Worm (Caenorhabditis elegans): Measurements from ENCODE around the gene K09H11.11.

DNA sequence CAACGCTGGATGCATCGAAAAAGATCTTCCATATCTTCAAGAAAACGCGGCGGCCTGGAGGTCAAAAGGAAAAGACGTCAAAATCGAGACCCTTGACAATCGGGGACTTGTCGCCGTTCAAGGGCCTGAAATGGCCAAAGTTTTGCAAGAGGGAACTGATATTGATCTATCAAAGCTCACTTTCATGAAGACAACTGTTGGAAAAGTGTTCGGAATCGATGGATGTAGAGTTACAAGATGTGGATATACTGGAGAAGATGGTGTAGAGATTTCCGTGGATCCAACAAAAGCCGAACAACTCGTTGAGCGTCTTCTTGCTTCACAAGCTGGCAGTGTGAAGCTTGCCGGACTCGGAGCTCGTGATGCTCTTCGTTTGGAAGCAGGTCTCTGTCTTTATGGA, 41.5 kb downstream of the K09H11.11 start:
- no peak for TF ChIP-seq ama-1 (optimal IDR thresholded peaks at IDR 0.05)
- TF ChIP-seq tbx-11 (GFP tag; IDR thresholded peaks at IDR 0.05): no peak
- no peak for TF ChIP-seq hnd-1 (tag; optimal IDR thresholded peaks at IDR 0.05)
- TF ChIP-seq flt-1 (GFP tag; IDR thresholded peaks at IDR 0.05): no peak
- no peak for TF ChIP-seq scrt-1 (GFP tag; IDR thresholded peaks at IDR 0.05)
- no peak for TF ChIP-seq tbx-37 (GFP tag; conservative IDR thresholded peaks at IDR 0.05)
- TF ChIP-seq ceh-36 (tag; optimal IDR thresholded peaks at IDR 0.05): no peak
- TF ChIP-seq B0310.2 (tag; optimal IDR thresholded peaks at IDR 0.05): no peak
- no peak for TF ChIP-seq aly-1 (tag; optimal IDR thresholded peaks at IDR 0.05)
- TF ChIP-seq ceh-13 (GFP tag; optimal IDR thresholded peaks at IDR 0.05): no peak
- TF ChIP-seq hmbx-1 (tag; optimal IDR thresholded peaks at IDR 0.05): no peak
- no peak for TF ChIP-seq pes-1 (GFP tag; IDR thresholded peaks at IDR 0.05)
- TF ChIP-seq hmg-4 (GFP tag; optimal IDR thresholded peaks at IDR 0.05): no peak
